Worm (Caenorhabditis elegans): ENCODE measurements around the gene C27A7.5.

DNA sequence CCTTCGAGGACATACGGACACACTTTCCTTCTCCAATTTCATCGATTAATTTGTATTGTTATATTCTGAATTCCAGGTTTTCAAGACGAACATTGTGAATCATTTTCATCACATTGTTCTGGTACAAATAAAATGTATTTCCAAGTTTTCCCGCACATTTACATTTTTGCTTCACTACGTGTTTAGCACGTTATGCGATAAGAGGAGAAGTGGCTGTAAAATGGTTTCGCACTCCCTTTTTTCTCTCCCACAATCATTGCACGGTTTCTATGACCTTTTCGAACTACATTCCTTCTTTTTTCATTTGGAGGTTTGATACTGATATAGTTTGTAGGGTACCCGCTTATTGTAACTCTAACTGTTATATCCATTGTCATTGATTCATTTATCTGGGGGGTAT lies 48.4 kb downstream of the C27A7.5 start:
- TF ChIP-seq sox-4 (tag; optimal IDR thresholded peaks at IDR 0.05) (no peak), mec-3 (tag; optimal IDR thresholded peaks at IDR 0.05; ENCODE audit: borderline replicate concordance) (no peak), pqm-1 (tag; optimal IDR thresholded peaks at IDR 0.05) (no peak), ama-1 (optimal IDR thresholded peaks at IDR 0.05) (no peak), Y22D7AL.16 (tag; optimal IDR thresholded peaks at IDR 0.05) (no peak), lin-11 (tag; optimal IDR thresholded peaks at IDR 0.05) (no peak)
